Worm (Caenorhabditis elegans) whole organism, L2 larva: Measurements from ENCODE around the gene Y41D4A.6.
A peak's percentile ranks its signal among the peaks of the same experiment; 100 is the strongest.

Source experiments
- C34F6.9 ChIP-seq: fragments of 150-350 bp; optimal IDR thresholded peaks from 2 replicates; lab custom pipeline; 2014; ENCODE audit warnings: missing biosample characterization, missing genetic modification characterization
- F13H6.1 ChIP-seq: sonication (generic microtip); optimal IDR thresholded peaks from 2 replicates; lab custom pipeline; 2016; ENCODE audit warnings: missing genetic modification characterization, missing compliant biosample characterization
- R02D3.7 ChIP-seq: fragments of 150-350 bp; optimal IDR thresholded peaks from 2 replicates; lab custom pipeline; 2014; ENCODE audit warnings: missing biosample characterization, missing genetic modification characterization
- Y55F3AM.14 ChIP-seq: fragments of 200-800 bp; sonication (Bioruptor generic); optimal IDR thresholded peaks from 2 replicates; lab custom pipeline; 2018; ENCODE audit warnings: mild to moderate bottlenecking, missing genetic modification characterization, missing compliant biosample characterization
- ZK546.5 ChIP-seq: sonication (generic microtip); optimal IDR thresholded peaks from 2 replicates; lab custom pipeline; 2017; ENCODE audit warnings: missing biosample characterization, missing genetic modification characterization
- alr-1 ChIP-seq: fragments of 150-350 bp; optimal IDR thresholded peaks from 2 replicates; lab custom pipeline; 2014; ENCODE audit warnings: missing biosample characterization, missing genetic modification characterization
- aly-2 ChIP-seq: fragments of 150-350 bp; optimal IDR thresholded peaks from 2 replicates; lab custom pipeline; 2014; ENCODE audit warnings: missing biosample characterization, missing genetic modification characterization
- ama-1 ChIP-seq: fragments of 150-350 bp; optimal IDR thresholded peaks from 2 replicates; lab custom pipeline; 2018; ENCODE audit warnings: inconsistent platforms
- blmp-1 ChIP-seq: sonication (generic microtip); optimal IDR thresholded peaks from 2 replicates; lab custom pipeline; 2017; ENCODE audit warnings: missing genetic modification characterization, mild to moderate bottlenecking, missing compliant biosample characterization, antibody characterized with exemption, moderate library complexity; ENCODE audit not compliant: insufficient read depth
- ceh-16 ChIP-seq: fragments of 150-350 bp; optimal IDR thresholded peaks from 2 replicates; lab custom pipeline; 2014; ENCODE audit warnings: missing biosample characterization, missing genetic modification characterization
- ceh-82 ChIP-seq: fragments of 150-350 bp; optimal IDR thresholded peaks from 2 replicates; lab custom pipeline; 2014; ENCODE audit warnings: missing biosample characterization, missing genetic modification characterization
- crh-2 ChIP-seq: sonication (generic microtip); optimal IDR thresholded peaks from 2 replicates; lab custom pipeline; 2017; ENCODE audit warnings: missing biosample characterization, missing genetic modification characterization
- dmd-4 ChIP-seq: sonication (generic microtip); optimal IDR thresholded peaks from 2 replicates; lab custom pipeline; 2017; ENCODE audit warnings: missing biosample characterization, missing genetic modification characterization
- egl-27 ChIP-seq: sonication (generic microtip); optimal IDR thresholded peaks from 3 replicates; lab custom pipeline; 2017; ENCODE audit warnings: missing biosample characterization, missing genetic modification reagents, missing genetic modification characterization
- elt-1 ChIP-seq: fragments of 150-350 bp; optimal IDR thresholded peaks from 2 replicates; lab custom pipeline; 2014; ENCODE audit warnings: missing biosample characterization, missing genetic modification characterization
- elt-3 ChIP-seq: sonication (generic microtip); optimal IDR thresholded peaks from 2 replicates; lab custom pipeline; 2017; ENCODE audit warnings: missing biosample characterization, missing genetic modification characterization
- fos-1 ChIP-seq: fragments of 150-350 bp; optimal IDR thresholded peaks from 2 replicates; lab custom pipeline; 2014; ENCODE audit warnings: missing biosample characterization, missing genetic modification characterization
- gmeb-1 ChIP-seq: fragments of 150-350 bp; optimal IDR thresholded peaks from 2 replicates; lab custom pipeline; 2014; ENCODE audit warnings: missing biosample characterization, missing genetic modification characterization
- lin-11 ChIP-seq: fragments of 150-350 bp; sonication (generic microtip); optimal IDR thresholded peaks from 2 replicates; lab custom pipeline; 2014; ENCODE audit warnings: missing biosample characterization, missing genetic modification characterization, inconsistent platforms, mixed read lengths
- lin-13 ChIP-seq: fragments of 150-350 bp; optimal IDR thresholded peaks from 2 replicates; lab custom pipeline; 2014; ENCODE audit warnings: missing biosample characterization, missing genetic modification reagents, missing genetic modification characterization
- lin-39 ChIP-seq: fragments of 150-350 bp; optimal IDR thresholded peaks from 2 replicates; lab custom pipeline; 2014; ENCODE audit warnings: missing biosample characterization, missing genetic modification reagents, missing genetic modification characterization
- lsy-2 ChIP-seq, 2 experiments: fragments of 150-350 bp in 1 of 2; sonication (generic microtip) in 1 of 2; optimal IDR thresholded peaks; 2 replicates each; lab custom pipeline; 2014 to 2017; ENCODE audit warnings: missing biosample characterization in 2 of 2, missing genetic modification characterization in 2 of 2
- mab-5 ChIP-seq: fragments of 150-350 bp; optimal IDR thresholded peaks from 2 replicates; lab custom pipeline; 2014; ENCODE audit warnings: missing biosample characterization, missing genetic modification characterization
- mbf-1 ChIP-seq: sonication (generic microtip); optimal IDR thresholded peaks from 2 replicates; lab custom pipeline; 2017; ENCODE audit warnings: missing biosample characterization, missing genetic modification characterization
- mdl-1 ChIP-seq, 2 experiments: fragments of 150-350 bp in 1 of 2; sonication (generic microtip) in 1 of 2; optimal IDR thresholded peaks; 2 replicates each; lab custom pipeline; 2017; ENCODE audit warnings: missing biosample characterization in 2 of 2, missing genetic modification characterization in 2 of 2
- nhr-10 ChIP-seq: sonication (generic microtip); optimal IDR thresholded peaks from 2 replicates; lab custom pipeline; 2017; ENCODE audit warnings: missing biosample characterization, missing genetic modification characterization
- nhr-11 ChIP-seq: fragments of 150-350 bp; optimal IDR thresholded peaks from 2 replicates; lab custom pipeline; 2014; ENCODE audit warnings: missing biosample characterization, missing genetic modification characterization
- nhr-12 ChIP-seq: fragments of 150-350 bp; optimal IDR thresholded peaks from 2 replicates; lab custom pipeline; 2014; ENCODE audit warnings: missing biosample characterization, missing genetic modification characterization
- nhr-129 ChIP-seq: fragments of 150-350 bp; optimal IDR thresholded peaks from 2 replicates; lab custom pipeline; 2014; ENCODE audit warnings: missing biosample characterization, missing genetic modification characterization
- nhr-21 ChIP-seq: fragments of 150-350 bp; optimal IDR thresholded peaks from 2 replicates; lab custom pipeline; 2014; ENCODE audit warnings: missing biosample characterization, missing genetic modification characterization
- nhr-23 ChIP-seq: fragments of 150-350 bp; optimal IDR thresholded peaks from 2 replicates; lab custom pipeline; 2014; ENCODE audit warnings: missing biosample characterization, missing genetic modification reagents, missing genetic modification characterization
- nhr-237 ChIP-seq: fragments of 150-350 bp; optimal IDR thresholded peaks from 2 replicates; lab custom pipeline; 2014; ENCODE audit warnings: missing biosample characterization, missing genetic modification characterization
- nhr-25 ChIP-seq: fragments of 150-350 bp; sonication (generic microtip); optimal IDR thresholded peaks from 3 replicates; lab custom pipeline; 2014; ENCODE audit warnings: missing biosample characterization, missing genetic modification characterization
- nhr-6 ChIP-seq: fragments of 150-350 bp; optimal IDR thresholded peaks from 2 replicates; lab custom pipeline; 2014; ENCODE audit warnings: missing biosample characterization, missing genetic modification characterization
- nhr-77 ChIP-seq: fragments of 150-350 bp; optimal IDR thresholded peaks from 2 replicates; lab custom pipeline; 2014; ENCODE audit warnings: missing biosample characterization, missing genetic modification characterization
- peb-1 ChIP-seq: fragments of 150-350 bp; optimal IDR thresholded peaks from 2 replicates; lab custom pipeline; 2014; ENCODE audit warnings: missing biosample characterization, missing genetic modification characterization
- sem-4 ChIP-seq: fragments of 150-350 bp; optimal IDR thresholded peaks from 2 replicates; lab custom pipeline; 2014; ENCODE audit warnings: missing biosample characterization, missing genetic modification reagents, missing genetic modification characterization
- skn-1 ChIP-seq: sonication (generic microtip); optimal IDR thresholded peaks from 2 replicates; lab custom pipeline; 2017; ENCODE audit warnings: missing biosample characterization, missing genetic modification characterization
- sma-3 ChIP-seq: sonication (generic microtip); optimal IDR thresholded peaks from 2 replicates; lab custom pipeline; 2016; ENCODE audit warnings: missing genetic modification reagents, missing genetic modification characterization, missing compliant biosample characterization
- sma-9 ChIP-seq, 2 experiments: fragments of 150-350 bp in 1 of 2; sonication (generic microtip) in 1 of 2; optimal IDR thresholded peaks; 2 replicates each; lab custom pipeline; 2014 to 2016; ENCODE audit warnings: missing genetic modification characterization in 2 of 2, mild to moderate bottlenecking in 1 of 2, missing biosample characterization in 1 of 2, missing compliant biosample characterization in 1 of 2, missing genetic modification reagents in 1 of 2, moderate library complexity in 1 of 2
- snpc-4 ChIP-seq: fragments of 150-350 bp; optimal IDR thresholded peaks from 2 replicates; lab custom pipeline; 2014; ENCODE audit warnings: missing biosample characterization, missing genetic modification characterization
- unc-39 ChIP-seq: fragments of 150-350 bp; optimal IDR thresholded peaks from 2 replicates; lab custom pipeline; 2014; ENCODE audit warnings: missing biosample characterization, missing genetic modification characterization
- unc-55 ChIP-seq: fragments of 150-350 bp; sonication (generic microtip); optimal IDR thresholded peaks from 3 replicates; lab custom pipeline; 2014; ENCODE audit warnings: missing biosample characterization, missing genetic modification reagents, missing genetic modification characterization
- unc-62 ChIP-seq: fragments of 150-350 bp; optimal IDR thresholded peaks from 2 replicates; lab custom pipeline; 2014; ENCODE audit warnings: missing biosample characterization, missing genetic modification reagents, missing genetic modification characterization
- zag-1 ChIP-seq: fragments of 150-350 bp; optimal IDR thresholded peaks from 2 replicates; lab custom pipeline; 2014; ENCODE audit warnings: missing biosample characterization, missing genetic modification characterization
- ztf-1 ChIP-seq: fragments of 200-800 bp; sonication (Bioruptor generic); conservative IDR thresholded peaks from 2 replicates; pipeline ENCODE4 v1.3.6; 2022; ENCODE audit warnings: missing genetic modification characterization, missing compliant biosample characterization
- ztf-11 ChIP-seq: sonication (generic microtip); optimal IDR thresholded peaks from 2 replicates; lab custom pipeline; 2017; ENCODE audit warnings: missing biosample characterization, missing genetic modification characterization
- ztf-4 ChIP-seq: fragments of 150-350 bp; optimal IDR thresholded peaks from 2 replicates; lab custom pipeline; 2014; ENCODE audit warnings: missing biosample characterization, missing genetic modification characterization

Gene Y41D4A.6

DNA sequence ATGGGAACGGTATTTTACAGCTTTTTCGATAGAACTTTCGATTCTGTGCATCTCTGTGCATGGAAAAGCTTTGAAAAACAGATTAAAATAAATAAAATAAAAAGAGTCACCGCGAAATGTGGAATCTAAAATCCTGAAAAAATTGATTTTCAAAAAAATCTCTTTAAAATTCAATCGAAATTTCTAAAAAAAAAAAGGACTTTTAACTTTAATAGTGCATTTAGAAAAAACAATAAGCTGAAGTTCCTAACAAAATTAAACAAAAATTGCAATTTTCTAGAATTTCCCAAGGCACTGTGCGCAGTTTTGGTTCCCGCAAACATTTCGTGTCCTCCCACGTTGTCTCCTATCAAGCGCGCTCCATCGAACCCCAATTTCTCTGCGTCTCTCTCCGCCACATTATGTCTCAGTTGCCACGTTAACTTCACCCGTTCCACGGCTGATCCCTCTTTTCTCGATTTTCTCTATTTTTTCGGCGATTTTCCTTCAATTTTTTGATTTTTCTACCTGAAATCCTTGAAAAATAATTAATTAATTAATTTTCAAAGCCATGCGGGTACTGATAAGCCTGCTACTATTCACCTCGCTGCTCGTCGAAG is at the start of gene Y41D4A.6, which contains the start of gene Y41D4A.4:
TSS of gene Y41D4A.6 (minus strand) at position 51 of the 599 bp plus-strand sequence.
TSS of gene Y41D4A.4 (plus strand) at position 549 of the 599 bp plus-strand sequence.
- no peak for TF ChIP-seq nhr-11 (tag; lab: Kevin White, UChicago)
- TF ChIP-seq skn-1 (tag; lab: Kevin White, UChicago) = no peak
- no peak for TF ChIP-seq unc-62 (GFP tag; lab: Kevin White, UChicago)
- TF ChIP-seq nhr-10 (tag; lab: Kevin White, UChicago) = no peak
- TF ChIP-seq sma-9 (GFP tag; optimal IDR thresholded peaks at IDR 0.05; lab: Kevin White, UChicago) = peak; percentile 74
- TF ChIP-seq sma-9 (tag; optimal IDR thresholded peaks at IDR 0.05; lab: Kevin White, UChicago) = no peak
- TF ChIP-seq sma-3 (GFP tag; lab: Kevin White, UChicago) = peak; percentile 90
- no peak for TF ChIP-seq aly-2 (tag; lab: Kevin White, UChicago)
- peak; percentile 79 for TF ChIP-seq nhr-129 (tag; lab: Kevin White, UChicago)
- TF ChIP-seq ZK546.5 (tag; lab: Kevin White, UChicago) = no peak
- no peak for TF ChIP-seq nhr-23 (tag; lab: Kevin White, UChicago)
- TF ChIP-seq ztf-1 = no peak
- TF ChIP-seq lin-11 (tag; lab: Kevin White, UChicago) = peak; percentile 38
- peak; percentile 85 for TF ChIP-seq C34F6.9 (tag; lab: Kevin White, UChicago)
- TF ChIP-seq mbf-1 (tag; lab: Kevin White, UChicago) = no peak
- no peak for TF ChIP-seq dmd-4
- peak; percentile 20 for TF ChIP-seq ceh-16 (tag; lab: Kevin White, UChicago)
- TF ChIP-seq mab-5 (tag; lab: Kevin White, UChicago) = peak; percentile 43
- peak; percentile 44 for TF ChIP-seq zag-1 (tag; lab: Kevin White, UChicago)
- TF ChIP-seq lin-39 (tag; lab: Kevin White, UChicago) = no peak
- no peak for TF ChIP-seq elt-3 (tag; lab: Kevin White, UChicago)
- peak; percentile 8 for TF ChIP-seq ceh-82 (tag; lab: Kevin White, UChicago)
- no peak for TF ChIP-seq ama-1 (lab: Kevin White, UChicago)
- peak in 1 of 2 experiments; percentile 69 for TF ChIP-seq mdl-1 (tag; optimal IDR thresholded peaks at IDR 0.05; lab: Kevin White, UChicago)
- peak; percentile 82 for TF ChIP-seq F13H6.1 (tag; lab: Kevin White, UChicago)
- no peak for TF ChIP-seq nhr-12
- TF ChIP-seq sem-4 (tag; lab: Kevin White, UChicago) = peak; percentile 56
- peak; percentile 77 for TF ChIP-seq fos-1
- TF ChIP-seq alr-1 (tag; lab: Kevin White, UChicago) = no peak
- peak; percentile 100 for TF ChIP-seq crh-2 (tag; lab: Kevin White, UChicago)
- no peak for TF ChIP-seq ztf-11 (tag; lab: Kevin White, UChicago)
- peak; percentile 90 for TF ChIP-seq unc-55 (GFP tag; lab: Kevin White, UChicago)
- peak; percentile 61 for TF ChIP-seq Y55F3AM.14
- TF ChIP-seq nhr-6 (tag; lab: Kevin White, UChicago) = peak; percentile 31
- TF ChIP-seq ztf-4 (tag; lab: Kevin White, UChicago) = peak; percentile 66
- TF ChIP-seq snpc-4 (tag; lab: Kevin White, UChicago) = peak; percentile 42
- TF ChIP-seq lsy-2 (tag; optimal IDR thresholded peaks at IDR 0.05; lab: Kevin White, UChicago) = peak; percentile 52 to 87
- TF ChIP-seq nhr-77 = no peak
- no peak for TF ChIP-seq nhr-237 (tag; lab: Kevin White, UChicago)
- no peak for TF ChIP-seq egl-27
- TF ChIP-seq elt-1 (tag; lab: Kevin White, UChicago) = no peak
- peak; percentile 78 for TF ChIP-seq gmeb-1 (tag; lab: Kevin White, UChicago)
- peak; percentile 59 for TF ChIP-seq nhr-21 (tag; lab: Kevin White, UChicago)
- TF ChIP-seq nhr-25 (tag; lab: Kevin White, UChicago) = peak; percentile 72
- no peak for TF ChIP-seq peb-1 (tag; lab: Kevin White, UChicago)
- TF ChIP-seq lin-13 (GFP tag; lab: Kevin White, UChicago) = peak; percentile 86
- TF ChIP-seq blmp-1 = no peak
- no peak for TF ChIP-seq unc-39 (tag; lab: Kevin White, UChicago)
- no peak for TF ChIP-seq R02D3.7
